Fruit fly (Drosophila melanogaster) whole organism, embryonic: ENCODE measurements around the gene Arp2.

Source experiments
- BEAF-32 ChIP-seq: fragments of 200-800 bp; sonication (Bioruptor generic); optimal IDR thresholded peaks from 3 replicates; lab custom pipeline; 2017; ENCODE audit warnings: missing biosample characterization, missing genetic modification characterization, mild to moderate bottlenecking, moderate library complexity, missing genetic modification reagents
- CG11695 ChIP-seq: fragments of 200-800 bp; sonication (Bioruptor generic); IDR thresholded peaks from 3 replicates; pipeline ENCODE4 v1.3.6; 2022; ENCODE audit warnings: missing biosample characterization, missing genetic modification characterization
- CG12769 ChIP-seq: fragments of 200-800 bp; sonication (Bioruptor generic); optimal IDR thresholded peaks from 2 replicates; lab custom pipeline; 2019; ENCODE audit warnings: missing biosample characterization, mild to moderate bottlenecking, missing genetic modification characterization, moderate library complexity
- CG13287 ChIP-seq: fragments of 200-800 bp; sonication (Bioruptor generic); IDR thresholded peaks from 2 replicates; pipeline ENCODE4 v1.3.6; 2022; ENCODE audit warnings: missing biosample characterization, missing genetic modification characterization; ENCODE audit not compliant: partially characterized antibody
- CG13894 ChIP-seq: fragments of 200-800 bp; sonication (Bioruptor generic); optimal IDR thresholded peaks from 3 replicates; lab custom pipeline; 2018; ENCODE audit warnings: missing biosample characterization, mild to moderate bottlenecking, missing genetic modification characterization, moderate library complexity
- CG14860 ChIP-seq: fragments of 200-800 bp; sonication (Bioruptor generic); IDR thresholded peaks from 3 replicates; pipeline ENCODE4 v1.3.6; 2022; ENCODE audit warnings: missing biosample characterization, missing genetic modification characterization; ENCODE audit not compliant: partially characterized antibody
- CG1603 ChIP-seq: fragments of 200-800 bp; sonication (Bioruptor generic); optimal IDR thresholded peaks from 2 replicates; lab custom pipeline; 2019; ENCODE audit warnings: missing biosample characterization, mild to moderate bottlenecking, missing genetic modification characterization, moderate library complexity
- CG16815 ChIP-seq: fragments of 200-800 bp; sonication (Bioruptor generic); optimal IDR thresholded peaks from 3 replicates; lab custom pipeline; 2017; ENCODE audit warnings: missing biosample characterization, mild to moderate bottlenecking, missing genetic modification characterization
- CG31388 ChIP-seq: fragments of 200-800 bp; sonication (Bioruptor generic); optimal IDR thresholded peaks from 2 replicates; lab custom pipeline; 2016; ENCODE audit warnings: missing biosample characterization, missing genetic modification characterization
- CG32532 ChIP-seq: fragments of 200-800 bp; sonication (Bioruptor generic); IDR thresholded peaks from 2 replicates; pipeline ENCODE4 v1.3.6; 2022; ENCODE audit warnings: missing biosample characterization, missing genetic modification characterization
- CG33557 ChIP-seq: fragments of 200-800 bp; sonication (Bioruptor generic); optimal IDR thresholded peaks from 2 replicates; lab custom pipeline; 2019; ENCODE audit warnings: missing biosample characterization, mild to moderate bottlenecking, missing genetic modification characterization, moderate library complexity
- CG34224 ChIP-seq: fragments of 200-800 bp; sonication (Bioruptor generic); IDR thresholded peaks from 3 replicates; pipeline ENCODE4 v1.3.6; 2022; ENCODE audit warnings: missing biosample characterization, missing genetic modification characterization; ENCODE audit not compliant: partially characterized antibody
- CG5953 ChIP-seq: fragments of 200-800 bp; sonication (Bioruptor generic); IDR thresholded peaks from 2 replicates; pipeline ENCODE4 v1.3.6; 2022; ENCODE audit warnings: missing biosample characterization, missing genetic modification characterization
- CG6272 ChIP-seq: fragments of 200-800 bp; sonication (Bioruptor generic); IDR thresholded peaks from 2 replicates; pipeline ENCODE4 v1.3.6; 2022; ENCODE audit warnings: missing biosample characterization, missing genetic modification characterization
- CG6791 ChIP-seq: fragments of 200-800 bp; sonication (Bioruptor generic); IDR thresholded peaks from 3 replicates; pipeline ENCODE4 v1.3.6; 2022; ENCODE audit warnings: missing biosample characterization, missing genetic modification characterization; ENCODE audit not compliant: partially characterized antibody
- CG8290 ChIP-seq, 3 experiments: fragments of 200-800 bp; sonication (Bioruptor generic); optimal IDR thresholded peaks; 2 replicates each; lab custom pipeline; 2016 to 2019; ENCODE audit warnings: missing biosample characterization in 3 of 3, missing genetic modification characterization in 3 of 3, mild to moderate bottlenecking in 2 of 3, moderate library complexity in 1 of 3
- CG8359 ChIP-seq: fragments of 200-800 bp; sonication (Bioruptor generic); optimal IDR thresholded peaks from 2 replicates; lab custom pipeline; 2017; ENCODE audit warnings: missing biosample characterization, mild to moderate bottlenecking, missing genetic modification characterization, borderline replicate concordance
- CG8388 ChIP-seq: fragments of 200-800 bp; sonication (Bioruptor generic); optimal IDR thresholded peaks from 2 replicates; lab custom pipeline; 2019; ENCODE audit warnings: missing biosample characterization, mild to moderate bottlenecking, missing genetic modification characterization, moderate library complexity
- Dek ChIP-seq: fragments of 200-800 bp; sonication (Bioruptor generic); optimal IDR thresholded peaks from 3 replicates; lab custom pipeline; 2019; ENCODE audit warnings: missing biosample characterization, mild to moderate bottlenecking, missing genetic modification characterization, moderate library complexity
- Dll ChIP-seq: fragments of 200-800 bp; sonication (Bioruptor generic); IDR thresholded peaks from 4 replicates; pipeline ENCODE4 v1.3.6; 2022; ENCODE audit warnings: missing biosample characterization, missing genetic modification characterization; ENCODE audit not compliant: partially characterized antibody
- Ets97D ChIP-seq: fragments of 200-800 bp; sonication (Bioruptor generic); optimal IDR thresholded peaks from 3 replicates; lab custom pipeline; 2016; ENCODE audit warnings: missing biosample characterization, missing genetic modification characterization
- HHEX ChIP-seq: fragments of 200-800 bp; sonication (Bioruptor generic); optimal IDR thresholded peaks from 3 replicates; lab custom pipeline; 2017; ENCODE audit warnings: missing biosample characterization, mild to moderate bottlenecking, missing genetic modification characterization, missing genetic modification reagents
- MESR4 ChIP-seq: fragments of 200-800 bp; sonication (Bioruptor generic); optimal IDR thresholded peaks from 2 replicates; lab custom pipeline; 2018; ENCODE audit warnings: missing biosample characterization, mild to moderate bottlenecking, missing genetic modification characterization, moderate library complexity
- Myb ChIP-seq: fragments of 200-800 bp; sonication (Bioruptor generic); optimal IDR thresholded peaks from 2 replicates; lab custom pipeline; 2016; ENCODE audit warnings: missing biosample characterization, missing genetic modification characterization
- Nf-YB ChIP-seq: fragments of 200-800 bp; sonication (Bioruptor generic); optimal IDR thresholded peaks from 3 replicates; lab custom pipeline; 2019; ENCODE audit warnings: missing biosample characterization, mild to moderate bottlenecking, missing genetic modification characterization, moderate library complexity
- Opbp ChIP-seq: fragments of 200-800 bp; sonication (Bioruptor generic); IDR thresholded peaks from 3 replicates; pipeline ENCODE4 v1.3.6; 2022; ENCODE audit warnings: missing biosample characterization, missing genetic modification characterization; ENCODE audit not compliant: partially characterized antibody
- Scr ChIP-seq: fragments of 200-800 bp; sonication (Bioruptor generic); IDR thresholded peaks from 2 replicates; pipeline ENCODE4 v1.3.6; 2022; ENCODE audit warnings: missing biosample characterization, missing genetic modification characterization; ENCODE audit not compliant: partially characterized antibody
- Sry-δ ChIP-seq: fragments of 200-800 bp; sonication (Bioruptor generic); optimal IDR thresholded peaks from 2 replicates; lab custom pipeline; 2016; ENCODE audit warnings: missing biosample characterization, missing genetic modification characterization
- Xrp1 ChIP-seq: fragments of 200-800 bp; sonication (Bioruptor generic); IDR thresholded peaks from 2 replicates; pipeline ENCODE4 v1.3.6; 2022; ENCODE audit warnings: missing biosample characterization, missing genetic modification characterization
- az2 ChIP-seq: fragments of 200-800 bp; sonication (Bioruptor generic); optimal IDR thresholded peaks from 3 replicates; lab custom pipeline; 2016; ENCODE audit warnings: missing biosample characterization, missing genetic modification characterization
- bbx ChIP-seq: fragments of 200-800 bp; sonication (Bioruptor generic); IDR thresholded peaks from 2 replicates; pipeline ENCODE4 v1.3.6; 2022; ENCODE audit warnings: missing biosample characterization, missing genetic modification characterization; ENCODE audit not compliant: partially characterized antibody
- cas ChIP-seq: fragments of 200-800 bp; sonication (Bioruptor generic); IDR thresholded peaks from 2 replicates; pipeline ENCODE4 v1.3.6; 2022; ENCODE audit warnings: missing biosample characterization, missing genetic modification characterization
- emc ChIP-seq: fragments of 200-800 bp; sonication (Bioruptor generic); optimal IDR thresholded peaks from 2 replicates; lab custom pipeline; 2016; ENCODE audit warnings: missing biosample characterization, missing genetic modification characterization
- ewg ChIP-seq: fragments of 200-800 bp; sonication (Bioruptor generic); optimal IDR thresholded peaks from 3 replicates; lab custom pipeline; 2017; ENCODE audit warnings: mild to moderate bottlenecking, missing biosample characterization, missing genetic modification reagents, missing genetic modification characterization
- gem ChIP-seq: fragments of 200-800 bp; sonication (Bioruptor generic); optimal IDR thresholded peaks from 2 replicates; lab custom pipeline; 2019; ENCODE audit warnings: missing biosample characterization, mild to moderate bottlenecking, missing genetic modification characterization, moderate library complexity
- knrl ChIP-seq: fragments of 200-800 bp; sonication (Bioruptor generic); IDR thresholded peaks from 3 replicates; pipeline ENCODE4 v1.3.6; 2022; ENCODE audit warnings: missing biosample characterization, missing genetic modification characterization; ENCODE audit not compliant: partially characterized antibody
- nau ChIP-seq: fragments of 200-800 bp; sonication (Bioruptor generic); optimal IDR thresholded peaks from 3 replicates; lab custom pipeline; 2017; ENCODE audit warnings: missing biosample characterization, mild to moderate bottlenecking, missing genetic modification characterization, missing genetic modification reagents
- pho ChIP-seq: fragments of 200-800 bp; sonication (Bioruptor generic); optimal IDR thresholded peaks from 2 replicates; lab custom pipeline; 2016; ENCODE audit warnings: missing biosample characterization, missing genetic modification characterization
- pzg ChIP-seq: fragments of 200-800 bp; sonication (Bioruptor generic); optimal IDR thresholded peaks from 3 replicates; lab custom pipeline; 2018; ENCODE audit warnings: missing biosample characterization, mild to moderate bottlenecking, missing genetic modification characterization, moderate library complexity
- sc ChIP-seq, 3 experiments: fragments of >200 bp in 2 of 3; fragments of 200-800 bp in 1 of 3; sonication (Bioruptor generic) in 1 of 3; optimal IDR thresholded peaks; 2 replicates in 2 of 3; 3 replicates in 1 of 3; lab custom pipeline; 2017; ENCODE audit warnings: mild to moderate bottlenecking in 1 of 3, missing biosample characterization in 1 of 3, missing genetic modification characterization in 1 of 3, missing genetic modification reagents in 1 of 3
- schlank ChIP-seq: fragments of 200-800 bp; sonication (Bioruptor generic); optimal IDR thresholded peaks from 2 replicates; lab custom pipeline; 2018; ENCODE audit warnings: missing biosample characterization, mild to moderate bottlenecking, missing genetic modification characterization
- sens ChIP-seq: fragments of 200-800 bp; sonication (Bioruptor generic); peaks from one replicate; lab custom pipeline; 2016; ENCODE audit warnings: missing biosample characterization, missing genetic modification characterization
- slp2 ChIP-seq: fragments of 200-800 bp; sonication (Bioruptor generic); optimal IDR thresholded peaks from 2 replicates; lab custom pipeline; 2016; ENCODE audit warnings: missing biosample characterization, missing genetic modification characterization
- sna ChIP-seq: fragments of 200-800 bp; sonication (Bioruptor generic); IDR thresholded peaks from 2 replicates; pipeline ENCODE4 v1.3.6; 2022; ENCODE audit warnings: missing biosample characterization, missing genetic modification characterization; ENCODE audit not compliant: partially characterized antibody
- tx ChIP-seq: fragments of 200-800 bp; sonication (Bioruptor generic); optimal IDR thresholded peaks from 2 replicates; lab custom pipeline; 2016; ENCODE audit warnings: missing biosample characterization, missing genetic modification characterization
- unc-4 ChIP-seq: fragments of 200-800 bp; sonication (Bioruptor generic); IDR thresholded peaks from 2 replicates; pipeline ENCODE4 v1.3.6; 2022; ENCODE audit warnings: missing biosample characterization, missing genetic modification characterization; ENCODE audit not compliant: partially characterized antibody

Arp2 gene

DNA sequence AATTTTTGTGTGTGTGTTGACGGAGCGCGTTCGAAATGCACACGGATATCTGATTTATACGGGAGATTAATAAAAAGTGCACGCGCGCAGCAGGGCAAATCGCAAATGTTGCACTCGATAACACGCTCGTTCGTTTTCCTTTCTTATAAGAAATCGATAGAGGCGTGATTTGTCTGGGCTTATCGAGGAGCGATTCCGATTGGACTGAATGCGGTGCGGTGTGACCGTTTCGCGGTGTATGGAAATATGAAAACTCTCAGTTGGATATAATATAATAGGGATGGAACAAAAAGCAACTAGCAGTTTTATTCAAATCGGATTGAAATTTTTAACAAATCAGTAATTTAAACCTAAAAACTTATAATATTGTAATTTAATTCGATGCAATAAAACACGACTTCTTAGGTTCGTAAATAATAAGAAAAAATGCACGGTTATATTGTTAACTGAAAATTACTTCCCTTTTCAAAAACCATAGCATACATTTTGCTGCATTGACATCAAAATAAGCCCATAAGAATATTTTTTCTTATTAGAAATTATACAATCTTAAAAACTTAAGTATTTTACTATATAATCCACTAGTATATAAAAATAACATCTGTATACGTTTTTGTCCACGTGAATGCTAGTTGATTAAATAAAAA lies 33.4 kb upstream of the Arp2 start, which contains the start of gene CanA-14F (continued):
- no peak for TF ChIP-seq CG8388 (GFP tag; lab: Kevin White, UChicago)
- no peak for TF ChIP-seq CG5953 (GFP tag; lab: Robert Waterston, UW)
- peak; percentile 58 for TF ChIP-seq CG13287 (GFP tag; lab: Robert Waterston, UW)
- no peak for TF ChIP-seq HHEX (GFP tag; lab: Kevin White, UChicago)
- TF ChIP-seq tx: no peak
- TF ChIP-seq unc-4: peak; percentile 52; the same call in 1 of the 2 replicates
- no peak for TF ChIP-seq CG12769 (tag; lab: Kevin White, UChicago)
- TF ChIP-seq CG11695 (GFP tag; lab: Robert Waterston, UW): no peak
- TF ChIP-seq Nf-YB (GFP tag; lab: Kevin White, UChicago): no peak
- TF ChIP-seq CG16815: no peak
- TF ChIP-seq nau (GFP tag; lab: Kevin White, UChicago): no peak
- peak; percentile 39 for TF ChIP-seq CG1603 (tag; lab: Kevin White, UChicago)
- peak; percentile 47 for TF ChIP-seq MESR4 (GFP tag; lab: Kevin White, UChicago)
- TF ChIP-seq pzg (GFP tag; lab: Kevin White, UChicago): peak; percentile 53
- no peak for TF ChIP-seq CG8359
- no peak for TF ChIP-seq CG8290 (GFP tag; optimal IDR thresholded peaks at IDR 0.05; lab: Kevin White, UChicago)
- TF ChIP-seq CG8290 (tag; optimal IDR thresholded peaks at IDR 0.05; lab: Kevin White, UChicago): peak in 1 of 2 experiments; percentile 22
- peak; percentile 9 for TF ChIP-seq Ets97D (GFP tag; lab: Kevin White, UChicago)
- TF ChIP-seq ewg: no peak
- TF ChIP-seq Scr: peak; percentile 52
- TF ChIP-seq schlank (tag; lab: Kevin White, UChicago): no peak
- peak; percentile 66 for TF ChIP-seq Myb (GFP tag; lab: Kevin White, UChicago)
- TF ChIP-seq sens (GFP tag; lab: Kevin White, UChicago): peak; percentile 27
- TF ChIP-seq CG32532 (GFP tag; lab: Robert Waterston, UW): peak; percentile 24; the same call in 1 of the 2 replicates
- TF ChIP-seq CG6791 (GFP tag; lab: Robert Waterston, UW): peak; percentile 79
- TF ChIP-seq emc: no peak
- TF ChIP-seq Opbp (GFP tag; lab: Robert Waterston, UW): peak; percentile 79
- TF ChIP-seq Dek (tag; lab: Kevin White, UChicago): peak; percentile 5
- peak; percentile 50; the same call in 2 of the 3 replicates for TF ChIP-seq CG34224 (GFP tag; lab: Robert Waterston, UW)
- no peak for TF ChIP-seq Xrp1
- TF ChIP-seq slp2 (GFP tag; lab: Kevin White, UChicago): no peak
- no peak for TF ChIP-seq CG31388 (GFP tag; lab: Kevin White, UChicago)
- peak; percentile 71 for TF ChIP-seq bbx (GFP tag; lab: Robert Waterston, UW)
- TF ChIP-seq pho (GFP tag; lab: Kevin White, UChicago): no peak
- peak; percentile 19 for TF ChIP-seq gem (tag; lab: Kevin White, UChicago)
- TF ChIP-seq az2 (GFP tag; lab: Kevin White, UChicago): peak; percentile 4
- TF ChIP-seq sna (GFP tag; lab: Robert Waterston, UW): peak; percentile 64
- TF ChIP-seq CG14860 (GFP tag; lab: Robert Waterston, UW): peak; percentile 68
- peak; percentile 73 for TF ChIP-seq Sry-δ (GFP tag; lab: Kevin White, UChicago)
- peak; percentile 14; the same call in 1 of the 4 replicates for TF ChIP-seq Dll (GFP tag; lab: Robert Waterston, UW)
- TF ChIP-seq CG33557 (GFP tag; lab: Kevin White, UChicago): no peak
- peak; percentile 62 for TF ChIP-seq BEAF-32 (GFP tag; lab: Kevin White, UChicago)
- no peak for TF ChIP-seq cas (GFP tag; lab: Robert Waterston, UW)
- no peak for TF ChIP-seq sc (optimal IDR thresholded peaks at IDR 0.05; lab: Kevin White, UChicago)
- TF ChIP-seq sc (GFP tag; optimal IDR thresholded peaks at IDR 0.05; lab: Kevin White, UChicago): no peak
- TF ChIP-seq CG6272 (GFP tag; lab: Robert Waterston, UW): no peak
- peak; percentile 61; the same call in 2 of the 3 replicates for TF ChIP-seq knrl (GFP tag; lab: Robert Waterston, UW)
- peak; percentile 1 for TF ChIP-seq CG13894 (tag; lab: Kevin White, UChicago)
